Worm (Caenorhabditis elegans) whole organism, L1 larva: Measurements from ENCODE around the gene B0303.4.

Experiments
- C34B4.2 ChIP-seq: sonication (generic microtip); optimal IDR thresholded peaks from 2 replicates; lab custom pipeline; 2017; ENCODE audit warnings: mild to moderate bottlenecking, missing genetic modification characterization, missing compliant biosample characterization
- Y116A8C.19 ChIP-seq: sonication (generic microtip); optimal IDR thresholded peaks from 2 replicates; lab custom pipeline; 2016; ENCODE audit warnings: missing compliant biosample characterization, missing genetic modification characterization, borderline replicate concordance
- alr-1 ChIP-seq: fragments of 200-800 bp; sonication (Bioruptor generic); optimal IDR thresholded peaks from 2 replicates; lab custom pipeline; 2018; ENCODE audit warnings: borderline replicate concordance, mild to moderate bottlenecking, missing genetic modification characterization, missing compliant biosample characterization
- aly-2 ChIP-seq: fragments of 150-350 bp; optimal IDR thresholded peaks from 2 replicates; lab custom pipeline; 2014; ENCODE audit warnings: missing biosample characterization, missing genetic modification characterization
- blmp-1 ChIP-seq: fragments of 150-350 bp; optimal IDR thresholded peaks from 2 replicates; lab custom pipeline; 2014; ENCODE audit warnings: missing biosample characterization, missing genetic modification characterization
- ceh-63 ChIP-seq: fragments of 200-800 bp; sonication (Bioruptor generic); optimal IDR thresholded peaks from 2 replicates; lab custom pipeline; 2018; ENCODE audit warnings: mild to moderate bottlenecking, missing genetic modification characterization, missing compliant biosample characterization
- ceh-82 ChIP-seq, 3 experiments: fragments of 150-350 bp in 1 of 3; sonication (generic microtip) in 2 of 3; optimal IDR thresholded peaks; 2 replicates each; lab custom pipeline; 2014 to 2017; ENCODE audit warnings: missing biosample characterization in 3 of 3, missing genetic modification characterization in 3 of 3
- ceh-88 ChIP-seq: fragments of 200-800 bp; sonication (Bioruptor generic); IDR thresholded peaks from 2 replicates; pipeline ENCODE4 v1.3.6; 2022; ENCODE audit warnings: missing genetic modification characterization, missing compliant biosample characterization
- ceh-90 ChIP-seq: sonication (generic microtip); optimal IDR thresholded peaks from 2 replicates; lab custom pipeline; 2016; ENCODE audit warnings: missing genetic modification characterization, missing compliant biosample characterization
- dpl-1 ChIP-seq, 3 experiments: fragments of 150-350 bp in 2 of 3; sonication (generic microtip) in 1 of 3; optimal IDR thresholded peaks; 2 replicates each; lab custom pipeline; 2014 to 2017; ENCODE audit warnings: missing biosample characterization in 3 of 3, missing genetic modification characterization in 3 of 3, missing genetic modification reagents in 3 of 3
- efl-1 ChIP-seq, 4 experiments: fragments of 150-350 bp; optimal IDR thresholded peaks in 3 of 4; peaks in 1 of 4; 1 replicate in 1 of 4; 2 replicates in 3 of 4; lab custom pipeline; 2014; ENCODE audit warnings: missing biosample characterization in 2 of 4, missing genetic modification characterization in 2 of 4, missing genetic modification reagents in 2 of 4
- efl-3 ChIP-seq: fragments of 200-800 bp; sonication (Bioruptor generic); optimal IDR thresholded peaks from 2 replicates; lab custom pipeline; 2018; ENCODE audit warnings: mild to moderate bottlenecking, missing genetic modification characterization, missing compliant biosample characterization
- egl-13 ChIP-seq: sonication (generic microtip); optimal IDR thresholded peaks from 2 replicates; lab custom pipeline; 2016; ENCODE audit warnings: missing genotype, missing genetic modification reagents, missing genetic modification characterization, missing compliant biosample characterization
- egl-27 ChIP-seq, 2 experiments: fragments of 150-350 bp in 1 of 2; sonication (generic microtip); optimal IDR thresholded peaks; 3 replicates each; lab custom pipeline; 2017 to 2018; ENCODE audit warnings: missing biosample characterization in 2 of 2, missing genetic modification characterization in 2 of 2, missing genetic modification reagents in 2 of 2
- elt-3 ChIP-seq, 6 experiments: fragments of 150-350 bp in 1 of 6; sonication (generic microtip); optimal IDR thresholded peaks; 2 replicates each; lab custom pipeline; 2017 to 2018; ENCODE audit warnings: missing biosample characterization in 6 of 6, missing genetic modification characterization in 6 of 6, inconsistent platforms in 1 of 6
- fkh-4 ChIP-seq: sonication (generic microtip); optimal IDR thresholded peaks from 2 replicates; lab custom pipeline; 2016; ENCODE audit warnings: missing compliant biosample characterization, missing genetic modification characterization, borderline replicate concordance
- fkh-8 ChIP-seq: sonication (generic microtip); optimal IDR thresholded peaks from 2 replicates; lab custom pipeline; 2016; ENCODE audit warnings: mild to moderate bottlenecking, missing genetic modification characterization, missing compliant biosample characterization
- fos-1 ChIP-seq: fragments of 150-350 bp; optimal IDR thresholded peaks from 2 replicates; lab custom pipeline; 2014; ENCODE audit warnings: missing biosample characterization, missing genetic modification characterization
- hpl-2 ChIP-seq: fragments of 150-350 bp; optimal IDR thresholded peaks from 2 replicates; lab custom pipeline; 2014; ENCODE audit warnings: missing biosample characterization, missing genetic modification reagents, missing genetic modification characterization
- irx-1 ChIP-seq: sonication (generic microtip); optimal IDR thresholded peaks from 2 replicates; lab custom pipeline; 2016; ENCODE audit warnings: missing genetic modification characterization, missing compliant biosample characterization
- isw-1 ChIP-seq: fragments of 200-800 bp; sonication (Bioruptor generic); IDR thresholded peaks from 2 replicates; pipeline ENCODE4 v1.3.6; 2022; ENCODE audit warnings: missing genetic modification characterization, missing compliant biosample characterization
- lin-14 ChIP-seq: fragments of 200-800 bp; sonication (Bioruptor generic); optimal IDR thresholded peaks from 2 replicates; lab custom pipeline; 2018; ENCODE audit warnings: mild to moderate bottlenecking, missing genetic modification characterization, moderate library complexity, missing compliant biosample characterization
- lin-35 ChIP-seq, 2 experiments: fragments of 150-350 bp; optimal IDR thresholded peaks; 2 replicates each; lab custom pipeline; 2014; ENCODE audit warnings: missing biosample characterization in 2 of 2, missing genetic modification characterization in 2 of 2, missing genetic modification reagents in 2 of 2
- lir-3 ChIP-seq: sonication (generic microtip); optimal IDR thresholded peaks from 2 replicates; lab custom pipeline; 2016; ENCODE audit warnings: mild to moderate bottlenecking, missing genetic modification characterization, moderate library complexity, missing compliant biosample characterization; ENCODE audit not compliant: poor library complexity
- lsy-2 ChIP-seq, 2 experiments: fragments of 150-350 bp; optimal IDR thresholded peaks; 2 replicates each; lab custom pipeline; 2014; ENCODE audit warnings: missing biosample characterization in 2 of 2, missing genetic modification characterization in 2 of 2
- mef-2 ChIP-seq: fragments of 150-350 bp; optimal IDR thresholded peaks from 2 replicates; lab custom pipeline; 2014; ENCODE audit warnings: missing biosample characterization, missing genetic modification characterization
- mep-1 ChIP-seq: fragments of 150-350 bp; optimal IDR thresholded peaks from 2 replicates; lab custom pipeline; 2014; ENCODE audit warnings: missing biosample characterization, missing genetic modification characterization
- nhr-20 ChIP-seq: sonication (generic microtip); optimal IDR thresholded peaks from 2 replicates; lab custom pipeline; 2016; ENCODE audit warnings: mild to moderate bottlenecking, missing genetic modification characterization, missing compliant biosample characterization
- nhr-237 ChIP-seq: fragments of 150-350 bp; optimal IDR thresholded peaks from 2 replicates; lab custom pipeline; 2014; ENCODE audit warnings: missing biosample characterization, missing genetic modification characterization
- nhr-28 ChIP-seq: fragments of 150-350 bp; optimal IDR thresholded peaks from 2 replicates; lab custom pipeline; 2014; ENCODE audit warnings: missing biosample characterization, missing genetic modification characterization
- nhr-47 ChIP-seq: sonication (generic microtip); optimal IDR thresholded peaks from 2 replicates; lab custom pipeline; 2016; ENCODE audit warnings: mild to moderate bottlenecking, missing genetic modification characterization, moderate library complexity, missing compliant biosample characterization
- nhr-71 ChIP-seq: sonication (generic microtip); optimal IDR thresholded peaks from 2 replicates; lab custom pipeline; 2016; ENCODE audit warnings: mild to moderate bottlenecking, missing genetic modification characterization, moderate library complexity, missing compliant biosample characterization
- nhr-76 ChIP-seq: sonication (generic microtip); optimal IDR thresholded peaks from 2 replicates; lab custom pipeline; 2017; ENCODE audit warnings: missing biosample characterization, missing genetic modification characterization
- nhr-85 ChIP-seq: sonication (generic microtip); peaks from one replicate; lab custom pipeline; 2016; ENCODE audit warnings: missing genetic modification characterization, inconsistent platforms, missing compliant biosample characterization
- nhr-90 ChIP-seq: sonication (generic microtip); optimal IDR thresholded peaks from 2 replicates; lab custom pipeline; 2016; ENCODE audit warnings: mild to moderate bottlenecking, missing genetic modification characterization, missing compliant biosample characterization; ENCODE audit not compliant: poor library complexity
- pqm-1 ChIP-seq: sonication (generic microtip); optimal IDR thresholded peaks from 3 replicates; lab custom pipeline; 2017; ENCODE audit warnings: missing biosample characterization, missing genetic modification characterization
- rnt-1 ChIP-seq: sonication (generic microtip); optimal IDR thresholded peaks from 2 replicates; lab custom pipeline; 2016; ENCODE audit warnings: mild to moderate bottlenecking, missing genetic modification characterization, moderate library complexity, missing compliant biosample characterization
- snu-23 ChIP-seq: sonication (generic microtip); optimal IDR thresholded peaks from 2 replicates; lab custom pipeline; 2016; ENCODE audit warnings: missing genetic modification characterization, missing compliant biosample characterization
- sptf-1 ChIP-seq: fragments of 150-350 bp; optimal IDR thresholded peaks from 2 replicates; lab custom pipeline; 2014; ENCODE audit warnings: missing biosample characterization, missing genetic modification characterization
- sup-37 ChIP-seq: fragments of 200-800 bp; sonication (Bioruptor generic); optimal IDR thresholded peaks from 2 replicates; lab custom pipeline; 2018; ENCODE audit warnings: mild to moderate bottlenecking, missing genetic modification characterization, missing compliant biosample characterization
- swsn-7 ChIP-seq: sonication (generic microtip); optimal IDR thresholded peaks from 2 replicates; lab custom pipeline; 2016; ENCODE audit warnings: missing genetic modification characterization, missing compliant biosample characterization
- tlp-1 ChIP-seq: fragments of 150-350 bp; optimal IDR thresholded peaks from 2 replicates; lab custom pipeline; 2014; ENCODE audit warnings: missing biosample characterization, missing genetic modification characterization
- vab-15 ChIP-seq: sonication (generic microtip); optimal IDR thresholded peaks from 2 replicates; lab custom pipeline; 2017; ENCODE audit warnings: missing genotype, mild to moderate bottlenecking, missing genetic modification characterization, missing compliant biosample characterization
- xbp-1 ChIP-seq: sonication (generic microtip); optimal IDR thresholded peaks from 2 replicates; lab custom pipeline; 2016; ENCODE audit warnings: missing genetic modification characterization, missing compliant biosample characterization
- ztf-4 ChIP-seq: fragments of 150-350 bp; optimal IDR thresholded peaks from 2 replicates; lab custom pipeline; 2014; ENCODE audit warnings: missing biosample characterization, missing genetic modification characterization

Gene B0303.4

ce11 chrIII:8696680-8697079 is 7.0 kb downstream of the B0303.4 start:
- peak; percentile 23 for TF ChIP-seq nhr-71 (tag; lab: Kevin White, UChicago)
- peak; percentile 8 for TF ChIP-seq nhr-20 (tag; lab: Kevin White, UChicago)
- TF ChIP-seq hpl-2 = no peak
- no peak for TF ChIP-seq ceh-63
- no peak for TF ChIP-seq egl-27 (tag; optimal IDR thresholded peaks at IDR 0.05; lab: Kevin White, UChicago)
- TF ChIP-seq dpl-1 (GFP tag; optimal IDR thresholded peaks at IDR 0.05; lab: Kevin White, UChicago) = peak in 1 of 3 experiments; percentile 24
- TF ChIP-seq pqm-1 (tag; lab: Kevin White, UChicago) = no peak
- no peak for TF ChIP-seq Y116A8C.19 (tag; lab: Kevin White, UChicago)
- no peak for TF ChIP-seq tlp-1 (tag; lab: Kevin White, UChicago)
- peak; percentile 42 for TF ChIP-seq fos-1 (tag; lab: Kevin White, UChicago)
- TF ChIP-seq aly-2 = no peak
- TF ChIP-seq fkh-8 (tag; lab: Kevin White, UChicago) = peak; percentile 65
- TF ChIP-seq swsn-7 (tag; lab: Kevin White, UChicago) = peak; percentile 15
- no peak for TF ChIP-seq nhr-85 (tag; lab: Kevin White, UChicago)
- TF ChIP-seq nhr-47 = peak; percentile 3
- no peak for TF ChIP-seq sup-37 (GFP tag; lab: Kevin White, UChicago)
- no peak for TF ChIP-seq nhr-76
- no peak for TF ChIP-seq isw-1 (GFP tag; lab: Robert Waterston, UW)
- TF ChIP-seq alr-1 (tag; lab: Kevin White, UChicago) = no peak
- TF ChIP-seq nhr-28 (tag; lab: Kevin White, UChicago) = no peak
- no peak for TF ChIP-seq sptf-1 (tag; lab: Kevin White, UChicago)
- peak in 1 of 3 experiments; percentile 35 for TF ChIP-seq ceh-82 (tag; optimal IDR thresholded peaks at IDR 0.05; lab: Kevin White, UChicago)
- no peak for TF ChIP-seq ceh-90 (tag; lab: Kevin White, UChicago)
- TF ChIP-seq lin-35 (GFP tag; optimal IDR thresholded peaks at IDR 0.05; lab: Kevin White, UChicago) = peak; percentile 27 to 46
- TF ChIP-seq xbp-1 (tag; lab: Kevin White, UChicago) = no peak
- peak; percentile 13 for TF ChIP-seq rnt-1 (tag; lab: Kevin White, UChicago)
- no peak for TF ChIP-seq fkh-4 (tag; lab: Kevin White, UChicago)
- no peak for TF ChIP-seq egl-13 (tag; lab: Kevin White, UChicago)
- peak; percentile 45 for TF ChIP-seq snu-23 (GFP tag; lab: Kevin White, UChicago)
- TF ChIP-seq irx-1 = no peak
- TF ChIP-seq mef-2 (tag; lab: Kevin White, UChicago) = no peak
- TF ChIP-seq lsy-2 (tag; optimal IDR thresholded peaks at IDR 0.05; lab: Kevin White, UChicago) = peak in 1 of 2 experiments; percentile 49
- TF ChIP-seq lir-3 (tag; lab: Kevin White, UChicago) = no peak
- peak; percentile 66 for TF ChIP-seq lin-14 (GFP tag; lab: Kevin White, UChicago)
- TF ChIP-seq mep-1 (tag; lab: Kevin White, UChicago) = peak; percentile 14
- peak; percentile 92 for TF ChIP-seq blmp-1 (tag; lab: Kevin White, UChicago)
- peak; percentile 51 to 55 for TF ChIP-seq efl-1 (optimal IDR thresholded peaks at IDR 0.05; lab: Kevin White, UChicago)
- peak; percentile 27 to 79 for TF ChIP-seq efl-1 (GFP tag; optimal IDR thresholded peaks at IDR 0.05 in 1 of 2; lab: Kevin White, UChicago)
- no peak for TF ChIP-seq ztf-4 (tag; lab: Kevin White, UChicago)
- TF ChIP-seq vab-15 (tag; lab: Kevin White, UChicago) = no peak
- TF ChIP-seq, all 84 proteins: peak for 16

ce11 chrIII:8697268-8697907 is 7.7 kb downstream of the B0303.4 start:
- TF ChIP-seq ceh-88 (GFP tag; lab: Robert Waterston, UW) = no peak
- no peak for TF ChIP-seq efl-3 (GFP tag; lab: Kevin White, UChicago)
- TF ChIP-seq dpl-1 (GFP tag; optimal IDR thresholded peaks at IDR 0.05; lab: Kevin White, UChicago) = no peak
- no peak for TF ChIP-seq nhr-76
- TF ChIP-seq elt-3 (tag; optimal IDR thresholded peaks at IDR 0.05; lab: Kevin White, UChicago) = no peak
- no peak for TF ChIP-seq blmp-1 (tag; lab: Kevin White, UChicago)
- TF ChIP-seq nhr-237 (tag; lab: Kevin White, UChicago) = no peak
- TF ChIP-seq C34B4.2 (tag; lab: Kevin White, UChicago) = no peak
- no peak for TF ChIP-seq nhr-90 (tag; lab: Kevin White, UChicago)
